Fruit fly (Drosophila melanogaster) whole organism, embryonic: ENCODE data around the gene Vha16-2.

ENCODE experiments used
- CG3726 ChIP-seq: fragments of 200-800 bp; sonication (Bioruptor generic); IDR thresholded peaks from 3 replicates; pipeline ENCODE4, ENCODE4 v1.3.6; 2022; ENCODE audit warnings: missing biosample characterization, missing genetic modification characterization
- HLH3B ChIP-seq: fragments of 200-800 bp; sonication (Bioruptor generic); IDR thresholded peaks from 2 replicates; pipeline ENCODE4 v1.3.6; 2022; ENCODE audit warnings: missing biosample characterization, missing genetic modification characterization
- Kr ChIP-seq: fragments of 200-800 bp; sonication (Bioruptor generic); optimal IDR thresholded peaks from 2 replicates; lab custom pipeline; 2017; ENCODE audit warnings: missing biosample characterization, mild to moderate bottlenecking, missing genetic modification characterization
- Lhr ChIP-seq: fragments of 200-800 bp; sonication (Bioruptor generic); optimal IDR thresholded peaks from 3 replicates; lab custom pipeline; 2017; ENCODE audit warnings: mild to moderate bottlenecking, missing biosample characterization, missing genetic modification reagents, missing genetic modification characterization
- kay ChIP-seq: fragments of 200-800 bp; sonication (Bioruptor generic); optimal IDR thresholded peaks from 2 replicates; lab custom pipeline; 2016; ENCODE audit warnings: missing biosample characterization, missing genetic modification characterization
- sc ChIP-seq, 3 experiments: fragments of >200 bp in 2 of 3; fragments of 200-800 bp in 1 of 3; sonication (Bioruptor generic) in 1 of 3; optimal IDR thresholded peaks; 2 replicates in 2 of 3; 3 replicates in 1 of 3; lab custom pipeline; 2017; ENCODE audit warnings: mild to moderate bottlenecking in 1 of 3, missing biosample characterization in 1 of 3, missing genetic modification characterization in 1 of 3, missing genetic modification reagents in 1 of 3
- sens-2 ChIP-seq: fragments of 200-800 bp; sonication (Bioruptor generic); IDR thresholded peaks from 2 replicates; pipeline ENCODE4 v1.3.6; 2022; ENCODE audit warnings: missing biosample characterization, missing genetic modification characterization
- z ChIP-seq: fragments of 200-800 bp; sonication (Bioruptor generic); IDR thresholded peaks from 3 replicates; pipeline ENCODE4 v1.3.6; 2022; ENCODE audit warnings: missing biosample characterization, missing genetic modification characterization

DNA sequence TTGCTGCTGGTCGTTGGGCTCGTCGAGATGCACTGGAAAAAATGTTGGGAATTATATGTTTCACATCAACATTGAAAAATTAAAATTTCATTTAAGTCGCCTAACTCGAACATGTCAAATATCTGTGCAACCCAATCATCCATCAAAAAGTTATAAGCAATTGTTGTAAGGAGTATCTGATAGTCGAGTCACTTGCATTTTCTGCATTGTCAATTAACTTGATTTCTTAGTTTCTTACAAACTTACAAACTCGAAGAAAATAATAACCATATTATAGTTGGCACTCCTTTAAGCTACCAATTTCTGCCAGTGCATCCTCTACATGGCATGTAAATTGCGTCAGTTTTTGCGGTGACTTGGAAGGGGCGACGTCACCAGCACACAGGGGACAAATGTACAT, 8.4 kb downstream of the Vha16-2 start:
- no peak for TF ChIP-seq sens-2 (GFP tag; lab: Robert Waterston, UW)
- no peak for TF ChIP-seq kay (GFP tag; lab: Kevin White, UChicago)
- TF ChIP-seq CG3726 = no peak
- no peak for TF ChIP-seq z
- TF ChIP-seq sc (optimal IDR thresholded peaks at IDR 0.05; lab: Kevin White, UChicago) = no peak
- no peak for TF ChIP-seq sc (GFP tag; optimal IDR thresholded peaks at IDR 0.05; lab: Kevin White, UChicago)
- no peak for TF ChIP-seq Kr (GFP tag; lab: Kevin White, UChicago)
- no peak for TF ChIP-seq HLH3B (GFP tag; lab: Robert Waterston, UW)
- no peak for TF ChIP-seq Lhr
